Fruit fly (Drosophila melanogaster) S2 (cell line): Measurements from ENCODE around the gene ATPsynB.

ENCODE experiments used
- CG8478 ChIP-seq: fragments of >200 bp; optimal IDR thresholded peaks from 2 replicates; lab custom pipeline; 2018
- CTCF ChIP-seq, 2 experiments: fragments of >200 bp; optimal IDR thresholded peaks; 2 replicates each; lab custom pipeline; 2018

- TF ChIP-seq CG8478 (no peak), CTCF (optimal IDR thresholded peaks at IDR 0.05; lab: Kevin White, UChicago) (no peak)
Measured at dm6 chr3L:9687536-9687935, 42.3 kb upstream of the ATPsynB start.
